Fruit fly (Drosophila melanogaster) whole organism, embryonic: ENCODE results near the gene Rbcn-3B.

Source experiments
- Abd-B ChIP-seq: fragments of 200-800 bp; sonication (Bioruptor generic); optimal IDR thresholded peaks from 2 replicates; lab custom pipeline; 2018; ENCODE audit warnings: missing biosample characterization, mild to moderate bottlenecking, missing genetic modification characterization, moderate library complexity
- CG10147 ChIP-seq: fragments of 200-800 bp; sonication (Bioruptor generic); optimal IDR thresholded peaks from 2 replicates; lab custom pipeline; 2019; ENCODE audit warnings: missing biosample characterization, mild to moderate bottlenecking, missing genetic modification characterization, moderate library complexity
- CG11456 ChIP-seq: fragments of 200-800 bp; sonication (Bioruptor generic); IDR thresholded peaks from 3 replicates; pipeline ENCODE4 v1.3.6; 2022; ENCODE audit warnings: missing biosample characterization, missing genetic modification characterization
- CG12071 ChIP-seq: fragments of 200-800 bp; sonication (Bioruptor generic); optimal IDR thresholded peaks from 3 replicates; lab custom pipeline; 2018; ENCODE audit warnings: missing biosample characterization, mild to moderate bottlenecking, missing genetic modification characterization
- CG14667 ChIP-seq: fragments of 200-800 bp; sonication (Bioruptor generic); IDR thresholded peaks from 2 replicates; pipeline ENCODE4 v1.3.6; 2022; ENCODE audit warnings: missing biosample characterization, missing genetic modification characterization
- CG15011 ChIP-seq: fragments of 200-800 bp; sonication (Bioruptor generic); optimal IDR thresholded peaks from 3 replicates; lab custom pipeline; 2018; ENCODE audit warnings: missing biosample characterization, mild to moderate bottlenecking, missing genetic modification characterization
- CG1647 ChIP-seq: fragments of 200-800 bp; sonication (Bioruptor generic); optimal IDR thresholded peaks from 3 replicates; lab custom pipeline; 2016; ENCODE audit warnings: missing biosample characterization, missing genetic modification characterization
- CG1832 ChIP-seq: fragments of 200-800 bp; sonication (Bioruptor generic); optimal IDR thresholded peaks from 2 replicates; lab custom pipeline; 2017; ENCODE audit warnings: missing biosample characterization, mild to moderate bottlenecking, missing genetic modification characterization, inconsistent platforms
- CG2120 ChIP-seq: fragments of 200-800 bp; sonication (Bioruptor generic); optimal IDR thresholded peaks from 3 replicates; lab custom pipeline; 2016; ENCODE audit warnings: missing biosample characterization, missing genetic modification characterization
- CG2889 ChIP-seq: fragments of 200-800 bp; sonication (Bioruptor generic); IDR thresholded peaks from 3 replicates; pipeline ENCODE4 v1.3.6; 2022; ENCODE audit warnings: missing biosample characterization, missing genetic modification characterization
- CG3281 ChIP-seq: fragments of 200-800 bp; sonication (Bioruptor generic); optimal IDR thresholded peaks from 3 replicates; lab custom pipeline; 2017; ENCODE audit warnings: missing biosample characterization, mild to moderate bottlenecking, missing genetic modification characterization
- CG4328 ChIP-seq: fragments of 200-800 bp; sonication (Bioruptor generic); optimal IDR thresholded peaks from 3 replicates; lab custom pipeline; 2017; ENCODE audit warnings: missing biosample characterization, missing genetic modification reagents, missing genetic modification characterization
- CG4360 ChIP-seq: fragments of 200-800 bp; sonication (Bioruptor generic); IDR thresholded peaks from 2 replicates; pipeline ENCODE4 v1.3.6; 2022; ENCODE audit warnings: missing biosample characterization, missing genetic modification characterization
- CG4730 ChIP-seq: fragments of 200-800 bp; sonication (Bioruptor generic); IDR thresholded peaks from 2 replicates; pipeline ENCODE4 v1.3.6; 2022; ENCODE audit warnings: missing biosample characterization, missing genetic modification characterization
- CG6272 ChIP-seq: fragments of 200-800 bp; sonication (Bioruptor generic); IDR thresholded peaks from 2 replicates; pipeline ENCODE4 v1.3.6; 2022; ENCODE audit warnings: missing biosample characterization, missing genetic modification characterization
- CG6854 ChIP-seq: fragments of 200-800 bp; sonication (Bioruptor generic); optimal IDR thresholded peaks from 3 replicates; lab custom pipeline; 2017; ENCODE audit warnings: missing biosample characterization, mild to moderate bottlenecking, missing genetic modification characterization
- CG8478 ChIP-seq: fragments of >200 bp; optimal IDR thresholded peaks from 2 replicates; lab custom pipeline; 2018
- CG9876 ChIP-seq: fragments of 200-800 bp; sonication (Bioruptor generic); optimal IDR thresholded peaks from 2 replicates; lab custom pipeline; 2016; ENCODE audit warnings: missing biosample characterization, missing genetic modification characterization
- Camta ChIP-seq: fragments of 200-800 bp; sonication (Bioruptor generic); optimal IDR thresholded peaks from 2 replicates; lab custom pipeline; 2016; ENCODE audit warnings: missing biosample characterization, missing genetic modification characterization
- CrebB ChIP-seq: fragments of 200-800 bp; sonication (Bioruptor generic); optimal IDR thresholded peaks from 3 replicates; lab custom pipeline; 2018; ENCODE audit warnings: missing biosample characterization, mild to moderate bottlenecking, missing genetic modification characterization
- Dll ChIP-seq: fragments of 200-800 bp; sonication (Bioruptor generic); IDR thresholded peaks from 4 replicates; pipeline ENCODE4 v1.3.6; 2022; ENCODE audit warnings: missing biosample characterization, missing genetic modification characterization; ENCODE audit not compliant: partially characterized antibody
- Elba2 ChIP-seq: fragments of 200-800 bp; sonication (Bioruptor generic); optimal IDR thresholded peaks from 3 replicates; lab custom pipeline; 2016; ENCODE audit warnings: missing biosample characterization, missing genetic modification characterization
- H15 ChIP-seq: fragments of 200-800 bp; sonication (Bioruptor generic); IDR thresholded peaks from 3 replicates; pipeline ENCODE4 v1.3.6; 2022; ENCODE audit warnings: missing biosample characterization, missing genetic modification characterization
- Hmx ChIP-seq: fragments of 200-800 bp; sonication (Bioruptor generic); optimal IDR thresholded peaks from 2 replicates; lab custom pipeline; 2016; ENCODE audit warnings: missing biosample characterization, missing genetic modification characterization
- Hsf ChIP-seq: fragments of 200-800 bp; sonication (Bioruptor generic); optimal IDR thresholded peaks from 3 replicates; lab custom pipeline; 2016; ENCODE audit warnings: missing biosample characterization, missing genetic modification characterization
- Max ChIP-seq: fragments of 200-800 bp; sonication (Bioruptor generic); optimal IDR thresholded peaks from 2 replicates; lab custom pipeline; 2016; ENCODE audit warnings: missing biosample characterization, mild to moderate bottlenecking, missing genetic modification characterization
- Meics ChIP-seq: fragments of 200-800 bp; sonication (Bioruptor generic); optimal IDR thresholded peaks from 2 replicates; lab custom pipeline; 2017; ENCODE audit warnings: missing biosample characterization, mild to moderate bottlenecking, missing genetic modification characterization
- Oaz ChIP-seq: fragments of 200-800 bp; sonication (Bioruptor generic); IDR thresholded peaks from 2 replicates; pipeline ENCODE4 v1.3.6; 2022; ENCODE audit warnings: missing biosample characterization, missing genetic modification characterization
- Rfx ChIP-seq: fragments of 200-800 bp; sonication (Bioruptor generic); IDR thresholded peaks from 2 replicates; pipeline ENCODE4 v1.3.6; 2022; ENCODE audit warnings: missing biosample characterization, missing genetic modification characterization
- Side ChIP-seq: fragments of 200-800 bp; sonication (Bioruptor generic); optimal IDR thresholded peaks from 2 replicates; lab custom pipeline; 2016; ENCODE audit warnings: missing biosample characterization, missing genetic modification characterization
- Sox102F ChIP-seq: fragments of 200-800 bp; sonication (Bioruptor generic); optimal IDR thresholded peaks from 2 replicates; lab custom pipeline; 2018; ENCODE audit warnings: missing biosample characterization, mild to moderate bottlenecking, missing genetic modification characterization, moderate library complexity
- Stat92E ChIP-seq, 3 experiments: fragments of >200 bp in 2 of 3; fragments of 200-800 bp in 1 of 3; sonication (Bioruptor generic) in 1 of 3; optimal IDR thresholded peaks; 2 replicates each; lab custom pipeline; 2017 to 2019; ENCODE audit warnings: missing biosample characterization in 3 of 3, missing genetic modification characterization in 3 of 3, mild to moderate bottlenecking in 1 of 3, moderate library complexity in 1 of 3
- TFAM ChIP-seq: fragments of 200-800 bp; sonication (Bioruptor generic); optimal IDR thresholded peaks from 2 replicates; lab custom pipeline; 2017; ENCODE audit warnings: missing biosample characterization, missing genetic modification characterization, inconsistent platforms
- cato ChIP-seq: fragments of 200-800 bp; sonication (Bioruptor generic); optimal IDR thresholded peaks from 2 replicates; lab custom pipeline; 2016; ENCODE audit warnings: missing biosample characterization, missing genetic modification characterization, borderline replicate concordance
- chif ChIP-seq, 2 experiments: fragments of 200-800 bp; sonication (Bioruptor generic); optimal IDR thresholded peaks; 3 replicates each; lab custom pipeline; 2016; ENCODE audit warnings: missing biosample characterization in 2 of 2, missing genetic modification characterization in 2 of 2
- chinmo ChIP-seq: fragments of 200-800 bp; sonication (Bioruptor generic); IDR thresholded peaks from 4 replicates; pipeline ENCODE4 v1.3.6; 2022; ENCODE audit warnings: missing biosample characterization, missing genetic modification characterization; ENCODE audit not compliant: partially characterized antibody
- dimm ChIP-seq: fragments of 200-800 bp; sonication (Bioruptor generic); IDR thresholded peaks from 2 replicates; pipeline ENCODE4 v1.3.6; 2022; ENCODE audit warnings: missing biosample characterization, missing genetic modification characterization
- emc ChIP-seq: fragments of 200-800 bp; sonication (Bioruptor generic); optimal IDR thresholded peaks from 2 replicates; lab custom pipeline; 2016; ENCODE audit warnings: missing biosample characterization, missing genetic modification characterization
- ewg ChIP-seq: fragments of 200-800 bp; sonication (Bioruptor generic); optimal IDR thresholded peaks from 3 replicates; lab custom pipeline; 2017; ENCODE audit warnings: mild to moderate bottlenecking, missing biosample characterization, missing genetic modification reagents, missing genetic modification characterization
- fd96Cb ChIP-seq: fragments of 200-800 bp; sonication (Bioruptor generic); optimal IDR thresholded peaks from 2 replicates; lab custom pipeline; 2018; ENCODE audit warnings: missing biosample characterization, mild to moderate bottlenecking, missing genetic modification characterization, moderate library complexity
- fu2 ChIP-seq: fragments of 200-800 bp; sonication (Bioruptor generic); optimal IDR thresholded peaks from 2 replicates; lab custom pipeline; 2016; ENCODE audit warnings: missing biosample characterization, missing genetic modification characterization
- gcm2 ChIP-seq: fragments of 200-800 bp; sonication (Bioruptor generic); optimal IDR thresholded peaks from 2 replicates; lab custom pipeline; 2016; ENCODE audit warnings: missing biosample characterization, missing genetic modification characterization
- insv ChIP-seq, 2 experiments: fragments of 200-800 bp; sonication (Bioruptor generic); optimal IDR thresholded peaks; 3 replicates each; lab custom pipeline; 2016 to 2018; ENCODE audit warnings: missing biosample characterization in 2 of 2, missing genetic modification characterization in 2 of 2
- odd ChIP-seq: fragments of 200-800 bp; sonication (Bioruptor generic); optimal IDR thresholded peaks from 2 replicates; lab custom pipeline; 2017; ENCODE audit warnings: missing biosample characterization, mild to moderate bottlenecking, missing genetic modification characterization
- p53 ChIP-seq: fragments of 200-800 bp; sonication (Bioruptor generic); optimal IDR thresholded peaks from 2 replicates; lab custom pipeline; 2016; ENCODE audit warnings: missing biosample characterization, missing genetic modification characterization
- ranshi ChIP-seq: fragments of 200-800 bp; sonication (Bioruptor generic); IDR thresholded peaks from 2 replicates; pipeline ENCODE4 v1.3.6; 2022; ENCODE audit warnings: missing biosample characterization, missing genetic modification characterization
- salm ChIP-seq: fragments of 200-800 bp; sonication (Bioruptor generic); optimal IDR thresholded peaks from 2 replicates; lab custom pipeline; 2018; ENCODE audit warnings: missing biosample characterization, mild to moderate bottlenecking, missing genetic modification characterization
- vvl ChIP-seq: fragments of 200-800 bp; sonication (Bioruptor generic); IDR thresholded peaks from 2 replicates; pipeline ENCODE4 v1.3.6; 2022; ENCODE audit warnings: missing biosample characterization, missing genetic modification characterization
- wek ChIP-seq: fragments of 200-800 bp; sonication (Bioruptor generic); optimal IDR thresholded peaks from 3 replicates; lab custom pipeline; 2018; ENCODE audit warnings: missing biosample characterization, mild to moderate bottlenecking, missing genetic modification characterization, moderate library complexity
- zfh1 ChIP-seq: fragments of 200-800 bp; sonication (Bioruptor generic); IDR thresholded peaks from 3 replicates; pipeline ENCODE4 v1.3.6; 2022; ENCODE audit warnings: missing biosample characterization, missing genetic modification characterization

The Rbcn-3B gene

dm6 chrX:1922765-1923501, 14.2 kb downstream of the Rbcn-3B start, which contains the start of the genes eIF2Bepsilon and Ocrl (continued):
- TF ChIP-seq Abd-B (GFP tag; lab: Kevin White, UChicago) (no peak), CG1647 (no peak), CrebB (tag; lab: Kevin White, UChicago) (no peak), fd96Cb (tag; lab: Kevin White, UChicago) (no peak), CG10147 (GFP tag; lab: Kevin White, UChicago) (no peak), Elba2 (peak; percentile 93), CG3281 (GFP tag; lab: Kevin White, UChicago) (no peak), chinmo (GFP tag; lab: Robert Waterston, UW) (0 out of 4 replicates have a peak, but pooled peaks have one; percentile 58), Hmx (GFP tag; lab: Kevin White, UChicago) (no peak), CG6272 (no peak), Oaz (no peak), CG14667 (GFP tag; lab: Robert Waterston, UW) (no peak), CG1832 (GFP tag; lab: Kevin White, UChicago) (no peak), salm (tag; lab: Kevin White, UChicago) (no peak), TFAM (GFP tag; lab: Kevin White, UChicago) (no peak), insv (GFP tag; optimal IDR thresholded peaks at IDR 0.05; lab: Kevin White, UChicago) (peak; percentile 93 to 99), CG9876 (GFP tag; lab: Kevin White, UChicago) (peak; percentile 31), zfh1 (GFP tag; lab: Robert Waterston, UW) (no peak), Max (GFP tag; lab: Kevin White, UChicago) (no peak), ewg (GFP tag; lab: Kevin White, UChicago) (no peak), vvl (GFP tag; lab: Robert Waterston, UW) (peak; percentile 39; the same call in 1 of the 2 replicates), Side (GFP tag; lab: Kevin White, UChicago) (no peak), Sox102F (no peak), odd (GFP tag; lab: Kevin White, UChicago) (no peak), CG11456 (GFP tag; lab: Robert Waterston, UW) (no peak), dimm (GFP tag; lab: Robert Waterston, UW) (no peak), ranshi (GFP tag; lab: Robert Waterston, UW) (no peak), Camta (GFP tag; lab: Kevin White, UChicago) (no peak), CG2889 (GFP tag; lab: Robert Waterston, UW) (no peak), CG12071 (GFP tag; lab: Kevin White, UChicago) (no peak), wek (GFP tag; lab: Kevin White, UChicago) (no peak), CG6854 (no peak), CG2120 (GFP tag; lab: Kevin White, UChicago) (peak; percentile 0), Hsf (GFP tag; lab: Kevin White, UChicago) (no peak), CG8478 (lab: Kevin White, UChicago) (no peak), emc (GFP tag; lab: Kevin White, UChicago) (no peak), Meics (GFP tag; lab: Kevin White, UChicago) (no peak), CG4328 (GFP tag; lab: Kevin White, UChicago) (no peak), CG4360 (GFP tag; lab: Robert Waterston, UW) (peak; percentile 93), CG4730 (GFP tag; lab: Robert Waterston, UW) (no peak), p53 (peak; percentile 6), cato (GFP tag; lab: Kevin White, UChicago) (no peak), H15 (GFP tag; lab: Robert Waterston, UW) (no peak), Rfx (GFP tag; lab: Robert Waterston, UW) (0 out of 2 replicates have a peak, but pooled peaks have one; percentile 9), chif (GFP tag; optimal IDR thresholded peaks at IDR 0.05; lab: Kevin White, UChicago) (no peak), gcm2 (GFP tag; lab: Kevin White, UChicago) (no peak), Stat92E (GFP tag; optimal IDR thresholded peaks at IDR 0.05; lab: Kevin White, UChicago) (peak in 1 of 3 experiments; percentile 6), Dll (no peak), CG15011 (GFP tag; lab: Kevin White, UChicago) (no peak), fu2 (GFP tag; lab: Kevin White, UChicago) (no peak)
